Fruit fly (Drosophila melanogaster): ENCODE data around the gene CG5292.

The CG5292 gene

dm6 chr3R:17142304-17142703, 9.4 kb upstream of the CG5292 start, which contains the start of gene TwdlW:
Gene TwdlW (minus strand): TSS chr3R:17142404.
- TF ChIP-seq CG32264 (GFP tag; optimal IDR thresholded peaks at IDR 0.05) (no peak), foxo (GFP tag; optimal IDR thresholded peaks at IDR 0.05) (no peak), Hnf4 (GFP tag; optimal IDR thresholded peaks at IDR 0.05) (no peak), dmrt93B (GFP tag; optimal IDR thresholded peaks at IDR 0.05) (no peak), OdsH (GFP tag; optimal IDR thresholded peaks at IDR 0.05) (no peak), br (GFP tag; optimal IDR thresholded peaks at IDR 0.05) (no peak), dsf (GFP tag; optimal IDR thresholded peaks at IDR 0.05; ENCODE audit: borderline replicate concordance) (no peak), rgr (GFP tag; optimal IDR thresholded peaks at IDR 0.05) (no peak), fru (GFP tag; optimal IDR thresholded peaks at IDR 0.05) (no peak), Abd-B (GFP tag; optimal IDR thresholded peaks at IDR 0.05) (no peak), brk (GFP tag; optimal IDR thresholded peaks at IDR 0.05) (no peak), h (GFP tag; optimal IDR thresholded peaks at IDR 0.05) (no peak), Dfd (GFP tag; optimal IDR thresholded peaks at IDR 0.05) (no peak), lola (GFP tag; optimal IDR thresholded peaks at IDR 0.05) (no peak), GATAd (GFP tag; optimal IDR thresholded peaks at IDR 0.05) (no peak), Rel (GFP tag; optimal IDR thresholded peaks at IDR 0.05) (no peak), Rel (tag; optimal IDR thresholded peaks at IDR 0.05) (no peak), usp (GFP tag; optimal IDR thresholded peaks at IDR 0.05) (no peak), Sp1 (GFP tag; optimal IDR thresholded peaks at IDR 0.05) (no peak)

- no peak for TF ChIP-seq sv (GFP tag; optimal IDR thresholded peaks at IDR 0.05)
- no peak for TF ChIP-seq CG32264 (GFP tag; optimal IDR thresholded peaks at IDR 0.05)
- peak; percentile 21 for TF ChIP-seq rgr (GFP tag; optimal IDR thresholded peaks at IDR 0.05)
- TF ChIP-seq woc (GFP tag; optimal IDR thresholded peaks at IDR 0.05): no peak
- no peak for TF ChIP-seq Vsx2 (GFP tag; optimal IDR thresholded peaks at IDR 0.05; ENCODE audit: partially characterized antibody)
- peak; percentile 32 for TF ChIP-seq h (GFP tag; optimal IDR thresholded peaks at IDR 0.05)
- TF ChIP-seq pan (optimal IDR thresholded peaks at IDR 0.05): no peak
- no peak for TF ChIP-seq Rel (GFP tag; optimal IDR thresholded peaks at IDR 0.05)
- peak; percentile 81 for TF ChIP-seq Rel (tag; optimal IDR thresholded peaks at IDR 0.05)
- no peak for TF ChIP-seq dl (GFP tag; optimal IDR thresholded peaks at IDR 0.05; ENCODE audit: insufficient read depth in 1 of 2, partially characterized antibody in 2 of 2)
Observed at dm6 chr3R:17147647-17148244, 3.9 kb upstream of the CG5292 start.

dm6 chr3R:17149080-17149746, 2.4 kb upstream of the CG5292 start, which contains the start of the genes m-cup and Det:
Gene m-cup (minus strand): TSS chr3R:17149412.
Gene Det (plus strand): TSS chr3R:17149667.
- TF ChIP-seq ey (GFP tag; optimal IDR thresholded peaks at IDR 0.05): peak; percentile 16
- TF ChIP-seq foxo (GFP tag; optimal IDR thresholded peaks at IDR 0.05): peak in 1 of 2 experiments; percentile 38
- TF ChIP-seq Sp1 (GFP tag; optimal IDR thresholded peaks at IDR 0.05): no peak
- TF ChIP-seq OdsH (GFP tag; optimal IDR thresholded peaks at IDR 0.05): no peak
- TF ChIP-seq br (GFP tag; optimal IDR thresholded peaks at IDR 0.05): no peak
- TF ChIP-seq GATAd (GFP tag; optimal IDR thresholded peaks at IDR 0.05): no peak
- TF ChIP-seq psq (GFP tag; optimal IDR thresholded peaks at IDR 0.05): no peak
- no peak for TF ChIP-seq CG32264 (GFP tag; optimal IDR thresholded peaks at IDR 0.05)
- peak; percentile 42 for TF ChIP-seq Hr83 (GFP tag; optimal IDR thresholded peaks at IDR 0.05; ENCODE audit: poor library complexity, severe bottlenecking)
- no peak for TF ChIP-seq usp (GFP tag; optimal IDR thresholded peaks at IDR 0.05)
- no peak for TF ChIP-seq woc (GFP tag; optimal IDR thresholded peaks at IDR 0.05)
- peak; percentile 20 for TF ChIP-seq rgr (GFP tag; optimal IDR thresholded peaks at IDR 0.05)
- TF ChIP-seq fru (GFP tag; optimal IDR thresholded peaks at IDR 0.05): peak; percentile 29
- TF ChIP-seq CG9705 (GFP tag; optimal IDR thresholded peaks at IDR 0.05): peak; percentile 10
- no peak for TF ChIP-seq dsf (GFP tag; optimal IDR thresholded peaks at IDR 0.05; ENCODE audit: borderline replicate concordance)
- TF ChIP-seq Dif (GFP tag; optimal IDR thresholded peaks at IDR 0.05; ENCODE audit: partially characterized antibody): no peak
- no peak for TF ChIP-seq Rel (GFP tag; optimal IDR thresholded peaks at IDR 0.05)
- TF ChIP-seq Rel (tag; optimal IDR thresholded peaks at IDR 0.05): peak; percentile 38
- no peak for TF ChIP-seq Myc (optimal IDR thresholded peaks at IDR 0.05)
- TF ChIP-seq dmrt93B (GFP tag; optimal IDR thresholded peaks at IDR 0.05): no peak
- no peak for TF ChIP-seq dl (GFP tag; optimal IDR thresholded peaks at IDR 0.05; ENCODE audit: insufficient read depth in 1 of 2, partially characterized antibody in 2 of 2)
- no peak for TF ChIP-seq Hnf4 (GFP tag; optimal IDR thresholded peaks at IDR 0.05)
- TF ChIP-seq HLH106 (tag; optimal IDR thresholded peaks at IDR 0.05): peak; percentile 21
- TF ChIP-seq h (GFP tag; optimal IDR thresholded peaks at IDR 0.05): peak; percentile 25
- TF ChIP-seq sage (GFP tag; optimal IDR thresholded peaks at IDR 0.05): peak; percentile 21
- TF ChIP-seq lola (GFP tag; optimal IDR thresholded peaks at IDR 0.05): no peak
- peak; percentile 28 for TF ChIP-seq Jra (GFP tag; optimal IDR thresholded peaks at IDR 0.05)
